Worm (Caenorhabditis elegans): ENCODE data around the gene F55G11.4.

The F55G11.4 gene

ce11 chrIV:12969141-12969540 is 4.3 kb upstream of the F55G11.4 start, which contains the start of gene F55G11.2:
TSS of gene F55G11.2 (minus strand) at chrIV:12969289.
- TF ChIP-seq him-1 (tag; optimal IDR thresholded peaks at IDR 0.05): no peak
- no peak for TF ChIP-seq W03F9.2 (tag; optimal IDR thresholded peaks at IDR 0.05)
- TF ChIP-seq dao-5 (tag; optimal IDR thresholded peaks at IDR 0.05): no peak

- no peak for TF ChIP-seq dao-5 (tag; optimal IDR thresholded peaks at IDR 0.05)
These were observed 1.4 kb upstream of the F55G11.4 start for ce11 chrIV:12971994-12972520.

ce11 chrIV:12972780-12973179 is 644 bp upstream of the F55G11.4 start:
- TF ChIP-seq dao-5 (tag; optimal IDR thresholded peaks at IDR 0.05) (no peak), W03F9.2 (tag; optimal IDR thresholded peaks at IDR 0.05) (no peak), him-1 (tag; optimal IDR thresholded peaks at IDR 0.05) (no peak)

- no peak for TF ChIP-seq dao-5 (tag; optimal IDR thresholded peaks at IDR 0.05)
These were observed 2.6 kb downstream of the F55G11.4 start, which contains the start of gene dod-17 for ce11 chrIV:12975981-12976380. TSS of gene dod-17 (plus strand) at chrIV:12976303.

- TF ChIP-seq W03F9.2 (tag; optimal IDR thresholded peaks at IDR 0.05): no peak
- TF ChIP-seq dao-5 (tag; optimal IDR thresholded peaks at IDR 0.05): no peak
- TF ChIP-seq him-1 (tag; optimal IDR thresholded peaks at IDR 0.05): no peak
These were observed 4.2 kb downstream of the F55G11.4 start for ce11 chrIV:12977650-12978049.

- TF ChIP-seq W03F9.2 (tag; optimal IDR thresholded peaks at IDR 0.05) (no peak), dao-5 (tag; optimal IDR thresholded peaks at IDR 0.05) (no peak), him-1 (tag; optimal IDR thresholded peaks at IDR 0.05) (no peak)
These were observed 5.0 kb downstream of the F55G11.4 start, which contains the start of gene K10D11.2 for ce11 chrIV:12978307-12979036. TSS of gene K10D11.2 (plus strand) at chrIV:12978986.

ce11 chrIV:12985961-12986360 is 12.5 kb downstream of the F55G11.4 start, which contains the start of gene K10D11.3:
TSS of gene K10D11.3 (minus strand) at chrIV:12986134.
- TF ChIP-seq dao-5 (tag; optimal IDR thresholded peaks at IDR 0.05): no peak
- no peak for TF ChIP-seq W03F9.2 (tag; optimal IDR thresholded peaks at IDR 0.05)
- TF ChIP-seq him-1 (tag; optimal IDR thresholded peaks at IDR 0.05): no peak

ce11 chrIV:12989355-12989754 is 15.9 kb downstream of the F55G11.4 start, which contains the start of gene K10D11.6:
TSS of gene K10D11.6 (minus strand) at chrIV:12989455.
- no peak for TF ChIP-seq dao-5 (tag; optimal IDR thresholded peaks at IDR 0.05)
- no peak for TF ChIP-seq him-1 (tag; optimal IDR thresholded peaks at IDR 0.05)

- TF ChIP-seq him-1 (tag; optimal IDR thresholded peaks at IDR 0.05): no peak
- no peak for TF ChIP-seq dao-5 (tag; optimal IDR thresholded peaks at IDR 0.05)
- no peak for TF ChIP-seq W03F9.2 (tag; optimal IDR thresholded peaks at IDR 0.05)
These were observed 17.2 kb downstream of the F55G11.4 start for ce11 chrIV:12990638-12991037.

ce11 chrIV:12991629-12992028 is 18.2 kb downstream of the F55G11.4 start, which contains the start of gene K10D11.5:
TSS of gene K10D11.5 (minus strand) at chrIV:12991843.
- no peak for TF ChIP-seq W03F9.2 (tag; optimal IDR thresholded peaks at IDR 0.05)
- no peak for TF ChIP-seq him-1 (tag; optimal IDR thresholded peaks at IDR 0.05)
- TF ChIP-seq dao-5 (tag; optimal IDR thresholded peaks at IDR 0.05): no peak

ce11 chrIV:12994376-12994775 is 21.0 kb downstream of the F55G11.4 start, which contains the start of gene K10D11.4:
TSS of gene K10D11.4 (minus strand) at chrIV:12994476.
- no peak for TF ChIP-seq him-1 (tag; optimal IDR thresholded peaks at IDR 0.05)
- no peak for TF ChIP-seq dao-5 (tag; optimal IDR thresholded peaks at IDR 0.05)
- TF ChIP-seq W03F9.2 (tag; optimal IDR thresholded peaks at IDR 0.05): no peak

ce11 chrIV:12995886-12996285 is 22.5 kb downstream of the F55G11.4 start, which contains the start of gene K10D11.7:
TSS of gene K10D11.7 (minus strand) at chrIV:12995986.
- no peak for TF ChIP-seq W03F9.2 (tag; optimal IDR thresholded peaks at IDR 0.05)
- no peak for TF ChIP-seq dao-5 (tag; optimal IDR thresholded peaks at IDR 0.05)
- TF ChIP-seq him-1 (tag; optimal IDR thresholded peaks at IDR 0.05): no peak

- TF ChIP-seq dao-5 (tag; optimal IDR thresholded peaks at IDR 0.05) (no peak), him-1 (tag; optimal IDR thresholded peaks at IDR 0.05) (no peak), W03F9.2 (tag; optimal IDR thresholded peaks at IDR 0.05) (no peak)
These were observed 24.1 kb downstream of the F55G11.4 start for ce11 chrIV:12997560-12997959.

- TF ChIP-seq W03F9.2 (tag; optimal IDR thresholded peaks at IDR 0.05) (no peak), dao-5 (tag; optimal IDR thresholded peaks at IDR 0.05) (no peak), him-1 (tag; optimal IDR thresholded peaks at IDR 0.05) (no peak)
These were observed 25.7 kb downstream of the F55G11.4 start for ce11 chrIV:12999087-12999486.

Measured in whole organism, L4/young adult.